Fruit fly (Drosophila melanogaster): ENCODE results near the gene Grip163.

DNA sequence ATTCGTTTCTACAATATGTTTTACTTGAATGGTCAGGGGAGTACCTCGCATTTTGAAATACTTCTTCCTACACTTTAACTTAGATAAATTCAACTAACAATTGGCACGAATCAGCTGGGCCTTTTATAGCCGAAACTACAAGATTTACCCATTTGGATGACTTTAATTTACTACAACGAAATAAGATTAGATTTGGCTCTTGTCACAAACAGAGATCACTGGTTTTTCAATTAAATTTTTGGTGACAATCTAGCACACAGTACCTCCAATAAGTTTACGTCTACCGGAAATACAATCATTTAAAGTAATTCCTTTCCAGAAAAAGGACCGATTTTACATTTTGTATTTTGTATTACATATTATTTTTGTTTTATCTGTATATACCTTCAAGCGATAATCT is 53.2 kb downstream of the Grip163 start, which contains the start of gene CG5883:
- TF ChIP-seq pan (optimal IDR thresholded peaks at IDR 0.05) (no peak), N (GFP tag; optimal IDR thresholded peaks at IDR 0.05) (no peak)

Measured in whole organism, wandering third instar larva.